Fruit fly (Drosophila melanogaster) whole organism, embryonic: ENCODE data around the gene Csk.

Source experiments
- BtbVII ChIP-seq: fragments of 200-800 bp; sonication (Bioruptor generic); optimal IDR thresholded peaks from 3 replicates; lab custom pipeline; 2017; ENCODE audit warnings: missing biosample characterization, mild to moderate bottlenecking, missing genetic modification characterization
- CG12071 ChIP-seq: fragments of 200-800 bp; sonication (Bioruptor generic); optimal IDR thresholded peaks from 3 replicates; lab custom pipeline; 2018; ENCODE audit warnings: missing biosample characterization, mild to moderate bottlenecking, missing genetic modification characterization
- CG13894 ChIP-seq: fragments of 200-800 bp; sonication (Bioruptor generic); optimal IDR thresholded peaks from 3 replicates; lab custom pipeline; 2018; ENCODE audit warnings: missing biosample characterization, mild to moderate bottlenecking, missing genetic modification characterization, moderate library complexity
- CG15514 ChIP-seq: fragments of 200-800 bp; sonication (Bioruptor generic); optimal IDR thresholded peaks from 3 replicates; lab custom pipeline; 2017; ENCODE audit warnings: missing biosample characterization, missing genetic modification characterization, mild to moderate bottlenecking, moderate library complexity, missing genetic modification reagents
- CG15696 ChIP-seq: fragments of 200-800 bp; sonication (Bioruptor generic); optimal IDR thresholded peaks from 2 replicates; lab custom pipeline; 2019; ENCODE audit warnings: missing biosample characterization, mild to moderate bottlenecking, missing genetic modification characterization, moderate library complexity
- CG16779 ChIP-seq: fragments of 200-800 bp; sonication (Bioruptor generic); IDR thresholded peaks from 2 replicates; pipeline ENCODE4 v1.3.6; 2022; ENCODE audit warnings: missing biosample characterization, missing genetic modification characterization
- CG17385 ChIP-seq: fragments of 200-800 bp; sonication (Bioruptor generic); optimal IDR thresholded peaks from 3 replicates; lab custom pipeline; 2018; ENCODE audit warnings: missing biosample characterization, mild to moderate bottlenecking, missing genetic modification characterization
- CG18262 ChIP-seq: fragments of 200-800 bp; optimal IDR thresholded peaks from 3 replicates; lab custom pipeline; 2019; ENCODE audit warnings: missing biosample characterization, mild to moderate bottlenecking, missing genetic modification characterization, moderate library complexity
- CG2116 ChIP-seq: fragments of 200-800 bp; sonication (Bioruptor generic); optimal IDR thresholded peaks from 3 replicates; lab custom pipeline; 2018; ENCODE audit warnings: missing biosample characterization, mild to moderate bottlenecking, missing genetic modification characterization
- CG2889 ChIP-seq: fragments of 200-800 bp; sonication (Bioruptor generic); IDR thresholded peaks from 3 replicates; pipeline ENCODE4 v1.3.6; 2022; ENCODE audit warnings: missing biosample characterization, missing genetic modification characterization
- CG30020 ChIP-seq: fragments of 200-800 bp; optimal IDR thresholded peaks from 2 replicates; lab custom pipeline; 2019; ENCODE audit warnings: missing biosample characterization, mild to moderate bottlenecking, missing genetic modification characterization, moderate library complexity
- CG31441 ChIP-seq: fragments of 200-800 bp; sonication (Bioruptor generic); IDR thresholded peaks from 2 replicates; pipeline ENCODE4 v1.3.6; 2022; ENCODE audit warnings: missing biosample characterization, missing genetic modification characterization
- CG32532 ChIP-seq: fragments of 200-800 bp; sonication (Bioruptor generic); IDR thresholded peaks from 2 replicates; pipeline ENCODE4 v1.3.6; 2022; ENCODE audit warnings: missing biosample characterization, missing genetic modification characterization
- CG3995 ChIP-seq: fragments of 200-800 bp; sonication (Bioruptor generic); optimal IDR thresholded peaks from 3 replicates; lab custom pipeline; 2016; ENCODE audit warnings: missing biosample characterization, missing genetic modification characterization
- CG4854 ChIP-seq: fragments of 200-800 bp; sonication (Bioruptor generic); optimal IDR thresholded peaks from 2 replicates; lab custom pipeline; 2016; ENCODE audit warnings: missing biosample characterization, missing genetic modification characterization, inconsistent platforms
- CG8290 ChIP-seq, 3 experiments: fragments of 200-800 bp; sonication (Bioruptor generic); optimal IDR thresholded peaks; 2 replicates each; lab custom pipeline; 2016 to 2019; ENCODE audit warnings: missing biosample characterization in 3 of 3, missing genetic modification characterization in 3 of 3, mild to moderate bottlenecking in 2 of 3, moderate library complexity in 1 of 3
- CG9932 ChIP-seq: fragments of 200-800 bp; sonication (Bioruptor generic); IDR thresholded peaks from 2 replicates; pipeline ENCODE4 v1.3.6; 2022; ENCODE audit warnings: missing biosample characterization, missing genetic modification characterization
- Camta ChIP-seq: fragments of 200-800 bp; sonication (Bioruptor generic); optimal IDR thresholded peaks from 2 replicates; lab custom pipeline; 2016; ENCODE audit warnings: missing biosample characterization, missing genetic modification characterization
- CoRest ChIP-seq: fragments of 200-800 bp; sonication (Bioruptor generic); optimal IDR thresholded peaks from 3 replicates; lab custom pipeline; 2018; ENCODE audit warnings: missing biosample characterization, mild to moderate bottlenecking, missing genetic modification characterization, moderate library complexity
- D ChIP-seq, 2 experiments: fragments of 200-800 bp in 1 of 2; fragments of >200 bp in 1 of 2; sonication (Bioruptor generic) in 1 of 2; optimal IDR thresholded peaks; 2 replicates in 1 of 2; 3 replicates in 1 of 2; lab custom pipeline; 2017; ENCODE audit warnings: mild to moderate bottlenecking in 1 of 2, missing biosample characterization in 1 of 2, missing genetic modification characterization in 1 of 2, missing genetic modification reagents in 1 of 2
- Dp ChIP-seq: fragments of 200-800 bp; sonication (Bioruptor generic); optimal IDR thresholded peaks from 2 replicates; lab custom pipeline; 2018; ENCODE audit warnings: missing biosample characterization, mild to moderate bottlenecking, missing genetic modification characterization, moderate library complexity
- Elba2 ChIP-seq: fragments of 200-800 bp; sonication (Bioruptor generic); optimal IDR thresholded peaks from 3 replicates; lab custom pipeline; 2016; ENCODE audit warnings: missing biosample characterization, missing genetic modification characterization
- Fer3 ChIP-seq: fragments of 200-800 bp; sonication (Bioruptor generic); optimal IDR thresholded peaks from 2 replicates; lab custom pipeline; 2018; ENCODE audit warnings: missing biosample characterization, mild to moderate bottlenecking, missing genetic modification characterization, moderate library complexity
- Hmr ChIP-seq: fragments of 200-800 bp; sonication (Bioruptor generic); optimal IDR thresholded peaks from 3 replicates; lab custom pipeline; 2017; ENCODE audit warnings: mild to moderate bottlenecking, missing biosample characterization, missing genetic modification reagents, missing genetic modification characterization
- Hr3 ChIP-seq: fragments of 200-800 bp; sonication (Bioruptor generic); optimal IDR thresholded peaks from 3 replicates; lab custom pipeline; 2016; ENCODE audit warnings: missing biosample characterization, missing genetic modification characterization
- Med ChIP-seq: fragments of 200-800 bp; sonication (Bioruptor generic); peaks from one replicate; lab custom pipeline; 2016; ENCODE audit warnings: missing biosample characterization, missing genetic modification characterization, mild to moderate bottlenecking, inconsistent platforms, moderate library complexity
- Nf-YB ChIP-seq: fragments of 200-800 bp; sonication (Bioruptor generic); optimal IDR thresholded peaks from 3 replicates; lab custom pipeline; 2019; ENCODE audit warnings: missing biosample characterization, mild to moderate bottlenecking, missing genetic modification characterization, moderate library complexity
- Scr ChIP-seq: fragments of 200-800 bp; sonication (Bioruptor generic); IDR thresholded peaks from 2 replicates; pipeline ENCODE4 v1.3.6; 2022; ENCODE audit warnings: missing biosample characterization, missing genetic modification characterization; ENCODE audit not compliant: partially characterized antibody
- Vsx1 ChIP-seq: fragments of 200-800 bp; sonication (Bioruptor generic); optimal IDR thresholded peaks from 2 replicates; lab custom pipeline; 2017; ENCODE audit warnings: missing biosample characterization, mild to moderate bottlenecking, missing genetic modification characterization, missing genetic modification reagents
- bcd ChIP-seq: fragments of 200-800 bp; sonication (Bioruptor generic); optimal IDR thresholded peaks from 2 replicates; lab custom pipeline; 2017; ENCODE audit warnings: missing biosample characterization, mild to moderate bottlenecking, missing genetic modification characterization
- bsh ChIP-seq, 2 experiments: fragments of 200-800 bp; sonication (Bioruptor generic); optimal IDR thresholded peaks; 2 replicates each; lab custom pipeline; 2017 to 2018; ENCODE audit warnings: mild to moderate bottlenecking in 2 of 2, missing biosample characterization in 2 of 2, missing genetic modification characterization in 2 of 2, moderate library complexity in 1 of 2
- chn ChIP-seq: fragments of 200-800 bp; sonication (Bioruptor generic); optimal IDR thresholded peaks from 2 replicates; lab custom pipeline; 2016; ENCODE audit warnings: missing biosample characterization, missing genetic modification characterization
- crol ChIP-seq: fragments of 200-800 bp; sonication (Bioruptor generic); IDR thresholded peaks from 2 replicates; pipeline ENCODE4 v1.3.6; 2022; ENCODE audit warnings: missing biosample characterization, missing genetic modification characterization
- disco-r ChIP-seq: fragments of 200-800 bp; sonication (Bioruptor generic); optimal IDR thresholded peaks from 2 replicates; lab custom pipeline; 2016; ENCODE audit warnings: missing biosample characterization, missing genetic modification characterization
- emc ChIP-seq: fragments of 200-800 bp; sonication (Bioruptor generic); optimal IDR thresholded peaks from 2 replicates; lab custom pipeline; 2016; ENCODE audit warnings: missing biosample characterization, missing genetic modification characterization
- gcm ChIP-seq: fragments of 200-800 bp; sonication (Bioruptor generic); optimal IDR thresholded peaks from 2 replicates; lab custom pipeline; 2019; ENCODE audit warnings: missing biosample characterization, mild to moderate bottlenecking, missing genetic modification characterization, moderate library complexity
- knrl ChIP-seq: fragments of 200-800 bp; sonication (Bioruptor generic); IDR thresholded peaks from 3 replicates; pipeline ENCODE4 v1.3.6; 2022; ENCODE audit warnings: missing biosample characterization, missing genetic modification characterization; ENCODE audit not compliant: partially characterized antibody
- p53 ChIP-seq: fragments of 200-800 bp; sonication (Bioruptor generic); optimal IDR thresholded peaks from 2 replicates; lab custom pipeline; 2016; ENCODE audit warnings: missing biosample characterization, missing genetic modification characterization
- pita ChIP-seq: fragments of 200-800 bp; sonication (Bioruptor generic); optimal IDR thresholded peaks from 2 replicates; lab custom pipeline; 2017; ENCODE audit warnings: missing biosample characterization, mild to moderate bottlenecking, missing genetic modification characterization
- pum ChIP-seq: fragments of 200-800 bp; sonication (Bioruptor generic); optimal IDR thresholded peaks from 2 replicates; lab custom pipeline; 2016; ENCODE audit warnings: missing biosample characterization, missing genetic modification characterization
- sens ChIP-seq: fragments of 200-800 bp; sonication (Bioruptor generic); peaks from one replicate; lab custom pipeline; 2016; ENCODE audit warnings: missing biosample characterization, missing genetic modification characterization
- slbo ChIP-seq: fragments of 200-800 bp; sonication (Bioruptor generic); IDR thresholded peaks from 2 replicates; pipeline ENCODE4 v1.3.6; 2022; ENCODE audit warnings: missing biosample characterization, missing genetic modification characterization
- tio ChIP-seq: fragments of 200-800 bp; sonication (Bioruptor generic); optimal IDR thresholded peaks from 2 replicates; lab custom pipeline; 2017; ENCODE audit warnings: missing biosample characterization, missing genetic modification characterization, inconsistent platforms
- tll ChIP-seq, 2 experiments: fragments of 200-800 bp in 1 of 2; fragments of >200 bp in 1 of 2; sonication (Bioruptor generic) in 1 of 2; optimal IDR thresholded peaks; 2 replicates each; lab custom pipeline; 2017 to 2019; ENCODE audit warnings: missing biosample characterization in 2 of 2, missing genetic modification characterization in 2 of 2, mild to moderate bottlenecking in 1 of 2, moderate library complexity in 1 of 2
- tup ChIP-seq: fragments of 200-800 bp; sonication (Bioruptor generic); optimal IDR thresholded peaks from 2 replicates; lab custom pipeline; 2016; ENCODE audit warnings: missing biosample characterization, mild to moderate bottlenecking, missing genetic modification characterization, moderate library complexity
- vvl ChIP-seq: fragments of 200-800 bp; sonication (Bioruptor generic); IDR thresholded peaks from 2 replicates; pipeline ENCODE4 v1.3.6; 2022; ENCODE audit warnings: missing biosample characterization, missing genetic modification characterization
- wdn ChIP-seq: fragments of 200-800 bp; sonication (Bioruptor generic); IDR thresholded peaks from 2 replicates; pipeline ENCODE4 v1.3.6; 2022; ENCODE audit warnings: missing biosample characterization, missing genetic modification characterization
- wor ChIP-seq: fragments of 200-800 bp; sonication (Bioruptor generic); IDR thresholded peaks from 2 replicates; pipeline ENCODE4 v1.3.6; 2022; ENCODE audit warnings: missing biosample characterization, missing genetic modification characterization

Gene Csk

DNA sequence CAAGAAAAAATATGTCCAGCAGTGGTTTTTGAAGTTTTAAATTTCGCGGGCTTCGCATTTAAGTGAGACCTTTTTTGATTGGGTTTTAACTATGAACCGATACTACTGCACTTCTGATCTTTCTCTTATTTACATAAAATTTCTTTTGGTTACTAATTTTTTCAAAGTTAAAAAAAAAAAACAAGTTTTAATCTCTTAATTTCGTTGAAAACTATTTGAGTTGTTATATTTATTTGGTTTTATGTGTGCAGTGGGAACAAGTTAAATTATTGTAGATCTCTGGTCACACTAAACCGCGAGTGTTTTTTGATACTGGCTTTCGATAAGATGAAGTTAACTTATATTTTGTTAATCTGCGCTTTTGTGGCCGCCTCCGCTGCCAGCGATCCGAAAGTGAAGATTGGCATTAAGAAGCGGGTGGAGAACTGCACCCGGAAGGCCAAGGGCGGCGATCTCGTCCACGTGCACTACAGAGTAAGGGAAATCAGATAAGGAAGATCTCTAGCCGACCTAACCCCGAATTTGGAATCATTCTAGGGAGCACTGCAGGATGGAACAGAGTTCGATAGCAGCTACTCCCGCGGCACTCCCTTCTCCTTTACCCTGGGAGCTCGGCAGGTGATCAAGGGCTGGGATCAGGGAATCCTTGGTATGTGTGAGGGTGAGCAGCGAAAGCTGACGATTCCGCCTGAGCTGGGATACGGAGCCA is 23.6 kb upstream of the Csk start, which contains the start of gene CG14715 (continued):
- TF ChIP-seq CG3995 (peak; percentile 60), Vsx1 (GFP tag; lab: Kevin White, UChicago) (no peak), wor (GFP tag; lab: Robert Waterston, UW) (no peak), CG12071 (no peak), D (optimal IDR thresholded peaks at IDR 0.05; lab: Kevin White, UChicago) (no peak), D (GFP tag; optimal IDR thresholded peaks at IDR 0.05; lab: Kevin White, UChicago) (no peak), Dp (GFP tag; lab: Kevin White, UChicago) (peak; percentile 89), pum (GFP tag; lab: Kevin White, UChicago) (peak; percentile 37), CG2889 (no peak), CG32532 (GFP tag; lab: Robert Waterston, UW) (peak; percentile 59), sens (peak; percentile 87), pita (no peak), CG15514 (GFP tag; lab: Kevin White, UChicago) (peak; percentile 86), Hr3 (peak; percentile 42), CG17385 (GFP tag; lab: Kevin White, UChicago) (peak; percentile 16), CG18262 (peak; percentile 31), crol (no peak), CG4854 (GFP tag; lab: Kevin White, UChicago) (no peak), CG30020 (tag; lab: Kevin White, UChicago) (peak; percentile 55), Camta (GFP tag; lab: Kevin White, UChicago) (peak; percentile 18), CG2116 (GFP tag; lab: Kevin White, UChicago) (peak; percentile 73), tup (GFP tag; lab: Kevin White, UChicago) (no peak), CG15696 (tag; lab: Kevin White, UChicago) (peak; percentile 41), CG9932 (GFP tag; lab: Robert Waterston, UW) (peak; percentile 40; the same call in 1 of the 2 replicates), gcm (GFP tag; lab: Kevin White, UChicago) (peak; percentile 23), Elba2 (peak; percentile 4), BtbVII (GFP tag; lab: Kevin White, UChicago) (no peak), CG31441 (GFP tag; lab: Robert Waterston, UW) (peak; percentile 64), Hmr (GFP tag; lab: Kevin White, UChicago) (peak; percentile 56), bsh (GFP tag; optimal IDR thresholded peaks at IDR 0.05; lab: Kevin White, UChicago) (peak in 1 of 2 experiments; percentile 20), knrl (GFP tag; lab: Robert Waterston, UW) (peak; percentile 65), Scr (GFP tag; lab: Robert Waterston, UW) (peak; percentile 62), Nf-YB (GFP tag; lab: Kevin White, UChicago) (peak; percentile 8), Fer3 (tag; lab: Kevin White, UChicago) (peak; percentile 3), CG16779 (GFP tag; lab: Robert Waterston, UW) (no peak), CG13894 (tag; lab: Kevin White, UChicago) (peak; percentile 4), wdn (GFP tag; lab: Robert Waterston, UW) (no peak), chn (GFP tag; lab: Kevin White, UChicago) (peak; percentile 53), Med (GFP tag; lab: Kevin White, UChicago) (peak; percentile 55), tll (GFP tag; optimal IDR thresholded peaks at IDR 0.05; lab: Kevin White, UChicago) (peak in 1 of 2 experiments; percentile 10), emc (GFP tag; lab: Kevin White, UChicago) (no peak), CoRest (tag; lab: Kevin White, UChicago) (peak; percentile 60), vvl (peak; percentile 70), disco-r (no peak), bcd (GFP tag; lab: Kevin White, UChicago) (peak; percentile 25), slbo (peak; percentile 49; the same call in 1 of the 2 replicates), tio (GFP tag; lab: Kevin White, UChicago) (no peak), CG8290 (GFP tag; optimal IDR thresholded peaks at IDR 0.05; lab: Kevin White, UChicago) (peak; percentile 46), CG8290 (tag; optimal IDR thresholded peaks at IDR 0.05; lab: Kevin White, UChicago) (no peak), p53 (GFP tag; lab: Kevin White, UChicago) (no peak)
